Worm (Caenorhabditis elegans): ENCODE results near the gene nlp-36.

Gene nlp-36

DNA sequence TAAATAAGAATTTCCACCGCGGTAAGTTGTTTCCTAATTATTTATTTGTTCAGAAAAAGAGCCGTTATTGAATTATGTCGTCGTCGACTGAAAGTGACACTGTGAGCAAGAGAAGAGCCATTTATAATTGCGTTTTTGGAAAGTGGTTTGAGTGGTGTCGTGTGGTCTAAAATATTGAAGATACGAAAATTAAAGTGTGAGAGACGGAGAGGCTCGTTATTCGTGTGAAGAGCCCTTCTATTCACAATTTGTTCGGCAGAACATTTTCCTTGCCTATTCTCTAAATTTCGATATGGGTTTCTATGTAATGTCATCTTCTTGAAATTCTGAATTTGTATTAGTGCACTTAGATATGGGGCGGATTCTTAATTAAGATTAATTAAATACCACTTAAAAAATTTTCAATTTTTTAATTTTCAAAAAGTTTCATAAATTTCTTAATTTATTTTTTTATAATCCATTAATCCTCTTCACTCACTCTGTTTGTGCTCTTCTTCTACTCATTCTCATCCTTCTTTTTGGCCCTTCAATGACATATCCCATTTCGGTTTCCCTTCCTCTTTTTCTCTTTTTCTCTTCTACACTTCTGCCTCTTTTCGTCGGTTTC is 21.3 kb downstream of the nlp-36 start (continued):
- TF ChIP-seq nhr-111 (GFP tag; optimal IDR thresholded peaks at IDR 0.05) = peak; percentile 23
- no peak for TF ChIP-seq attf-4 (tag; optimal IDR thresholded peaks at IDR 0.05)
- TF ChIP-seq dmd-6 (GFP tag; IDR thresholded peaks at IDR 0.05) = 0 out of 2 replicates have a peak, but pooled peaks have one; percentile 6
- TF ChIP-seq daf-16 (GFP tag; optimal IDR thresholded peaks at IDR 0.05) = no peak
- no peak for TF ChIP-seq daf-16 (tag; optimal IDR thresholded peaks at IDR 0.05)
- TF ChIP-seq Y105C5A.15 (GFP tag; IDR thresholded peaks at IDR 0.05) = 0 out of 2 replicates have a peak, but pooled peaks have one; percentile 16
- no peak for TF ChIP-seq ztf-11 (tag; optimal IDR thresholded peaks at IDR 0.05)
- TF ChIP-seq aha-1 (tag) = peak; percentile 15
- no peak for TF ChIP-seq nhr-11 (tag; optimal IDR thresholded peaks at IDR 0.05)

DNA sequence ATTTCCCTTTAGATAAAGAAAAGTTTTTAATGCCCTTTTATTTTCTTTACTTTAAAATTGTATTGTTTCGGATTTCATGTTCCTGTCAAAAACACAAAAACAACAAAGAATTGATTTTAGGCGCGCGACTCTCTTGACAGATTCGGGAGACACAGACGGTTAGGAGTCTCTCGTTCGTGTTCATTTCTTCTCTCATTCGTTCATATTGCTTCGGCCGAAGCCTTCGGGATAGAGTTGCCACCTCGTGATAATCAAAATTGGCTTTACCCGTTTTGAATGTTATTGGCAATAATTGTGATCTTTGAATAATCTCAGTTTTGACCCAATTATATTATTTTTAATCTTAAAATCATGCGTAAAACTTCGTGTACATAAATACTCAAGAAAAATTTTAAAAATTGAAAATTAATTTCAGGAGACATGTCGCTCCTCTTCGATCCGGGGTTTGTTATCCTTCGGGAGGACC is 22.6 kb downstream of the nlp-36 start, which contains the start of gene F55H2.5:
Gene F55H2.5, plus strand, starts transcription at position 416 of the 466 bp plus-strand sequence.
- no peak for TF ChIP-seq fos-1 (tag; optimal IDR thresholded peaks at IDR 0.05)
- no peak for TF ChIP-seq lin-38 (GFP tag; IDR thresholded peaks at IDR 0.05)
- no peak for TF ChIP-seq ceh-62 (tag; optimal IDR thresholded peaks at IDR 0.05)
- no peak for TF ChIP-seq vab-7 (GFP tag; IDR thresholded peaks at IDR 0.05)
- TF ChIP-seq mdl-1 (tag; optimal IDR thresholded peaks at IDR 0.05) = peak in 1 of 2 experiments; percentile 20
- peak; percentile 76 for TF ChIP-seq hlh-30 (tag; optimal IDR thresholded peaks at IDR 0.05; ENCODE audit: insufficient read depth)
- TF ChIP-seq F10B5.3 (tag; optimal IDR thresholded peaks at IDR 0.05) = no peak
- TF ChIP-seq aha-1 (tag) = peak; percentile 11
- no peak for TF ChIP-seq ceh-44 (GFP tag; IDR thresholded peaks at IDR 0.05)
- TF ChIP-seq Y5F2A.4 (GFP tag; optimal IDR thresholded peaks at IDR 0.05) = no peak
- TF ChIP-seq lin-1 (GFP tag; IDR thresholded peaks at IDR 0.05) = no peak
- no peak for TF ChIP-seq lir-3 (tag; optimal IDR thresholded peaks at IDR 0.05)
- TF ChIP-seq ces-1 (GFP tag; optimal IDR thresholded peaks at IDR 0.05) = no peak
- no peak for TF ChIP-seq rbr-2 (tag; optimal IDR thresholded peaks at IDR 0.05)
- no peak for TF ChIP-seq lin-13 (GFP tag; optimal IDR thresholded peaks at IDR 0.05)
- TF ChIP-seq nhr-28 (tag; optimal IDR thresholded peaks at IDR 0.05) = peak; percentile 11
- no peak for TF ChIP-seq nhr-42 (GFP tag; IDR thresholded peaks at IDR 0.05)

DNA sequence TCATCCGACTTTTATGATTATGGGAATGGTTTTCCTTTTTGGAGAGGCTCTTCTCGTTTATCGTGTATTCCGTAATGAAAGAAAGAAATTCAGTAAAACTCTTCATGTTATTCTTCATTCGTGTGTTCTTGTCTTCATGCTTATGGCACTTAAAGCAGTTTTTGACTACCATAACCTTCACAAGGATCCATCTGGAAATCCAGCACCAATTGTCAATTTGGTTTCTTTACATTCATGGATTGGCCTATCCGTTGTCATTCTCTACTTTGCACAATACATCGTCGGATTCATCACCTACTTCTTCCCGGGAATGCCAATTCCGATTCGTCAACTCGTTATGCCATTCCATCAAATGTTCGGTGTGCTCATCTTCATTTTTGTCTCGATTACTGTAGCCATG is 23.1 kb downstream of the nlp-36 start:
- TF ChIP-seq pqm-1 (tag; optimal IDR thresholded peaks at IDR 0.05) (no peak), aha-1 (tag) (peak; percentile 95), lin-29 (GFP tag; IDR thresholded peaks at IDR 0.05) (no peak), mxl-3 (GFP tag; optimal IDR thresholded peaks at IDR 0.05) (no peak)

DNA sequence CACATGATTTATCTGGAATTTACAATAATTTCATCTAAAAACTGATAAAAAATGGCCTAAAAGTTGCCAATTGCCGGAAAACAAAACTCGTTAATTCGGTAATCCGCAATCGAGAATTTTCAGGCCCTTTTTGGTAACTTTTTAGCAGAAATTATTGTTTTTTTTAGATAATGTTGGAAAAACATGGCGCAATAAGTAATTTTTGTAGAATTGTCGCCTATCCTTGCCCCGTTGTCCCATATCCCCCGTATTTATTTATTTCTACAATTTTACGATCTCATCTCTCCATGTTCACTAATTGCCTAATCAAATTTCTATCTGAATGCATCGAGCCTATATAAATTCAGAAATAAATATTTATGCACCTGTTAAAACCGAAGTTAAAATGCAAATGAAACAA is 24.5 kb downstream of the nlp-36 start:
- TF ChIP-seq hmg-1.1 (GFP tag; IDR thresholded peaks at IDR 0.05) (0 out of 2 replicates have a peak, but pooled peaks have one; percentile 19), daf-16 (GFP tag; optimal IDR thresholded peaks at IDR 0.05) (no peak), daf-16 (tag; optimal IDR thresholded peaks at IDR 0.05) (no peak), ceh-32 (tag; optimal IDR thresholded peaks at IDR 0.05; ENCODE audit: poor library complexity) (no peak)

DNA sequence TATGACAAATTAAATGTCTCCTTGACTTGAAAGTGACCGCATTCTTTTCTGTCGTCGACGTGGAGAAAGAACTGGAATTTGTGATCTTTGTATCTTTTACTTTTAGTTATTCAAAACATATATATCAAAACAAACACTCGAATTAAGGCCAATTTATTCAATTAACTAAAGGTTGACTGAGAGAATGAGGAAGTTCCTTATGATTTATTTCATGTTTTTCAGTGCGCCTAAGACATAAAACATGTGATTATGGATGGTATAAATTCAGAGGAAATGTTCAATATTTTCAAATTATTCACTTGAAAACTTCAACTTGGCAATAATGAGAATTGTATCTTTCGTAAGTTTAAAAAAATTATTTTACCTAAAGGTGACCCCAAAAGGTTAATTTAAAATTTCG is 25.0 kb downstream of the nlp-36 start, which contains the start of gene F55H2.8:
Gene F55H2.8, plus strand, starts transcription at position 301 of the 400 bp plus-strand sequence.
- TF ChIP-seq nhr-6 (tag; optimal IDR thresholded peaks at IDR 0.05) (no peak), hif-1 (tag; optimal IDR thresholded peaks at IDR 0.05) (no peak), ceh-44 (GFP tag; IDR thresholded peaks at IDR 0.05) (no peak), ZK337.2 (GFP tag; IDR thresholded peaks at IDR 0.05) (no peak), php-3 (GFP tag; IDR thresholded peaks at IDR 0.05) (no peak), nhr-77 (tag; optimal IDR thresholded peaks at IDR 0.05) (no peak), zag-1 (tag; optimal IDR thresholded peaks at IDR 0.05) (no peak), F44E2.7 (GFP tag; IDR thresholded peaks at IDR 0.05) (no peak), vab-7 (GFP tag; IDR thresholded peaks at IDR 0.05) (no peak), mdt-29 (GFP tag; IDR thresholded peaks at IDR 0.05) (no peak), lin-38 (GFP tag; IDR thresholded peaks at IDR 0.05) (no peak), daf-16 (GFP tag; optimal IDR thresholded peaks at IDR 0.05) (no peak), daf-16 (tag; optimal IDR thresholded peaks at IDR 0.05) (no peak)
